Fruit fly (Drosophila melanogaster): ENCODE measurements around the gene CG10031.

DNA sequence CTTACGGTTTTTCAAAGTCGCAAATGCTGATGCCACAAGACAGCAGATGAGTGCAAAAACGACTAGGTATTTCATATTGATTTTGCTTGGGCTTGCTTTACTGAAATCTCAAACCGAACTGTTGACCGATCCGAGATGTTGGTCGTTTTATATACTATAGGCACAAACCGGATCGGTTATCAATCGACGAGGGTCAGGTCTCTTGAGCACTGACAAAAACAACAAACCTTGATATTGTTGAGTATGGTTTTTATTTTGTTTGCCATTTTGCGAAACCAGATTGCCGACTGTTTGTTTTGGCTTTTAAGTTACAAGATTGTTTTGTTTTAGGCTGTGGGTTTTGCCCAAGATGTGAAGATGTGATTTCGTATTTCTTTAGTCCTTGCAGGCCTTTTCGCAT, 6.4 kb downstream of the CG10031 start, which contains the start of gene CG16704:
- no peak for TF ChIP-seq cnc (optimal IDR thresholded peaks at IDR 0.05)
- no peak for TF ChIP-seq pad (GFP tag; optimal IDR thresholded peaks at IDR 0.05)
- TF ChIP-seq CG11617 (GFP tag; optimal IDR thresholded peaks at IDR 0.05), result no peak
- TF ChIP-seq kay (GFP tag; ENCODE audit: borderline replicate concordance), result no peak
- no peak for TF ChIP-seq Crg-1 (GFP tag; optimal IDR thresholded peaks at IDR 0.05)
- TF ChIP-seq cic (GFP tag; optimal IDR thresholded peaks at IDR 0.05), result no peak
- no peak for TF ChIP-seq bab1 (GFP tag; optimal IDR thresholded peaks at IDR 0.05)
- no peak for TF ChIP-seq CG12768 (GFP tag; optimal IDR thresholded peaks at IDR 0.05)
